Worm (Caenorhabditis elegans) whole organism, L2 larva: ENCODE results near the gene nep-26.
A peak's percentile ranks its signal among the peaks of the same experiment; 100 is the strongest.

ENCODE experiments used
- C34F6.9 ChIP-seq: fragments of 150-350 bp; optimal IDR thresholded peaks from 2 replicates; lab custom pipeline; 2014; ENCODE audit warnings: missing biosample characterization, missing genetic modification characterization
- F13H6.1 ChIP-seq: sonication (generic microtip); optimal IDR thresholded peaks from 2 replicates; lab custom pipeline; 2016; ENCODE audit warnings: missing genetic modification characterization, missing compliant biosample characterization
- R02D3.7 ChIP-seq: fragments of 150-350 bp; optimal IDR thresholded peaks from 2 replicates; lab custom pipeline; 2014; ENCODE audit warnings: missing biosample characterization, missing genetic modification characterization
- Y55F3AM.14 ChIP-seq: fragments of 200-800 bp; sonication (Bioruptor generic); optimal IDR thresholded peaks from 2 replicates; lab custom pipeline; 2018; ENCODE audit warnings: mild to moderate bottlenecking, missing genetic modification characterization, missing compliant biosample characterization
- ZK546.5 ChIP-seq: sonication (generic microtip); optimal IDR thresholded peaks from 2 replicates; lab custom pipeline; 2017; ENCODE audit warnings: missing biosample characterization, missing genetic modification characterization
- alr-1 ChIP-seq: fragments of 150-350 bp; optimal IDR thresholded peaks from 2 replicates; lab custom pipeline; 2014; ENCODE audit warnings: missing biosample characterization, missing genetic modification characterization
- aly-2 ChIP-seq: fragments of 150-350 bp; optimal IDR thresholded peaks from 2 replicates; lab custom pipeline; 2014; ENCODE audit warnings: missing biosample characterization, missing genetic modification characterization
- ama-1 ChIP-seq: fragments of 150-350 bp; optimal IDR thresholded peaks from 2 replicates; lab custom pipeline; 2018; ENCODE audit warnings: inconsistent platforms
- blmp-1 ChIP-seq: sonication (generic microtip); optimal IDR thresholded peaks from 2 replicates; lab custom pipeline; 2017; ENCODE audit warnings: missing genetic modification characterization, mild to moderate bottlenecking, missing compliant biosample characterization, antibody characterized with exemption, moderate library complexity; ENCODE audit not compliant: insufficient read depth
- ceh-16 ChIP-seq: fragments of 150-350 bp; optimal IDR thresholded peaks from 2 replicates; lab custom pipeline; 2014; ENCODE audit warnings: missing biosample characterization, missing genetic modification characterization
- ceh-82 ChIP-seq: fragments of 150-350 bp; optimal IDR thresholded peaks from 2 replicates; lab custom pipeline; 2014; ENCODE audit warnings: missing biosample characterization, missing genetic modification characterization
- crh-2 ChIP-seq: sonication (generic microtip); optimal IDR thresholded peaks from 2 replicates; lab custom pipeline; 2017; ENCODE audit warnings: missing biosample characterization, missing genetic modification characterization
- dmd-4 ChIP-seq: sonication (generic microtip); optimal IDR thresholded peaks from 2 replicates; lab custom pipeline; 2017; ENCODE audit warnings: missing biosample characterization, missing genetic modification characterization
- egl-27 ChIP-seq: sonication (generic microtip); optimal IDR thresholded peaks from 3 replicates; lab custom pipeline; 2017; ENCODE audit warnings: missing biosample characterization, missing genetic modification reagents, missing genetic modification characterization
- elt-1 ChIP-seq: fragments of 150-350 bp; optimal IDR thresholded peaks from 2 replicates; lab custom pipeline; 2014; ENCODE audit warnings: missing biosample characterization, missing genetic modification characterization
- elt-3 ChIP-seq: sonication (generic microtip); optimal IDR thresholded peaks from 2 replicates; lab custom pipeline; 2017; ENCODE audit warnings: missing biosample characterization, missing genetic modification characterization
- fos-1 ChIP-seq: fragments of 150-350 bp; optimal IDR thresholded peaks from 2 replicates; lab custom pipeline; 2014; ENCODE audit warnings: missing biosample characterization, missing genetic modification characterization
- gmeb-1 ChIP-seq: fragments of 150-350 bp; optimal IDR thresholded peaks from 2 replicates; lab custom pipeline; 2014; ENCODE audit warnings: missing biosample characterization, missing genetic modification characterization
- lin-11 ChIP-seq: fragments of 150-350 bp; sonication (generic microtip); optimal IDR thresholded peaks from 2 replicates; lab custom pipeline; 2014; ENCODE audit warnings: missing biosample characterization, missing genetic modification characterization, inconsistent platforms, mixed read lengths
- lin-13 ChIP-seq: fragments of 150-350 bp; optimal IDR thresholded peaks from 2 replicates; lab custom pipeline; 2014; ENCODE audit warnings: missing biosample characterization, missing genetic modification reagents, missing genetic modification characterization
- lin-39 ChIP-seq: fragments of 150-350 bp; optimal IDR thresholded peaks from 2 replicates; lab custom pipeline; 2014; ENCODE audit warnings: missing biosample characterization, missing genetic modification reagents, missing genetic modification characterization
- lsy-2 ChIP-seq, 2 experiments: fragments of 150-350 bp in 1 of 2; sonication (generic microtip) in 1 of 2; optimal IDR thresholded peaks; 2 replicates each; lab custom pipeline; 2014 to 2017; ENCODE audit warnings: missing biosample characterization in 2 of 2, missing genetic modification characterization in 2 of 2
- mab-5 ChIP-seq: fragments of 150-350 bp; optimal IDR thresholded peaks from 2 replicates; lab custom pipeline; 2014; ENCODE audit warnings: missing biosample characterization, missing genetic modification characterization
- mbf-1 ChIP-seq: sonication (generic microtip); optimal IDR thresholded peaks from 2 replicates; lab custom pipeline; 2017; ENCODE audit warnings: missing biosample characterization, missing genetic modification characterization
- mdl-1 ChIP-seq, 2 experiments: fragments of 150-350 bp in 1 of 2; sonication (generic microtip) in 1 of 2; optimal IDR thresholded peaks; 2 replicates each; lab custom pipeline; 2017; ENCODE audit warnings: missing biosample characterization in 2 of 2, missing genetic modification characterization in 2 of 2
- nhr-10 ChIP-seq: sonication (generic microtip); optimal IDR thresholded peaks from 2 replicates; lab custom pipeline; 2017; ENCODE audit warnings: missing biosample characterization, missing genetic modification characterization
- nhr-11 ChIP-seq: fragments of 150-350 bp; optimal IDR thresholded peaks from 2 replicates; lab custom pipeline; 2014; ENCODE audit warnings: missing biosample characterization, missing genetic modification characterization
- nhr-12 ChIP-seq: fragments of 150-350 bp; optimal IDR thresholded peaks from 2 replicates; lab custom pipeline; 2014; ENCODE audit warnings: missing biosample characterization, missing genetic modification characterization
- nhr-129 ChIP-seq: fragments of 150-350 bp; optimal IDR thresholded peaks from 2 replicates; lab custom pipeline; 2014; ENCODE audit warnings: missing biosample characterization, missing genetic modification characterization
- nhr-21 ChIP-seq: fragments of 150-350 bp; optimal IDR thresholded peaks from 2 replicates; lab custom pipeline; 2014; ENCODE audit warnings: missing biosample characterization, missing genetic modification characterization
- nhr-23 ChIP-seq: fragments of 150-350 bp; optimal IDR thresholded peaks from 2 replicates; lab custom pipeline; 2014; ENCODE audit warnings: missing biosample characterization, missing genetic modification reagents, missing genetic modification characterization
- nhr-237 ChIP-seq: fragments of 150-350 bp; optimal IDR thresholded peaks from 2 replicates; lab custom pipeline; 2014; ENCODE audit warnings: missing biosample characterization, missing genetic modification characterization
- nhr-25 ChIP-seq: fragments of 150-350 bp; sonication (generic microtip); optimal IDR thresholded peaks from 3 replicates; lab custom pipeline; 2014; ENCODE audit warnings: missing biosample characterization, missing genetic modification characterization
- nhr-6 ChIP-seq: fragments of 150-350 bp; optimal IDR thresholded peaks from 2 replicates; lab custom pipeline; 2014; ENCODE audit warnings: missing biosample characterization, missing genetic modification characterization
- nhr-77 ChIP-seq: fragments of 150-350 bp; optimal IDR thresholded peaks from 2 replicates; lab custom pipeline; 2014; ENCODE audit warnings: missing biosample characterization, missing genetic modification characterization
- peb-1 ChIP-seq: fragments of 150-350 bp; optimal IDR thresholded peaks from 2 replicates; lab custom pipeline; 2014; ENCODE audit warnings: missing biosample characterization, missing genetic modification characterization
- sem-4 ChIP-seq: fragments of 150-350 bp; optimal IDR thresholded peaks from 2 replicates; lab custom pipeline; 2014; ENCODE audit warnings: missing biosample characterization, missing genetic modification reagents, missing genetic modification characterization
- skn-1 ChIP-seq: sonication (generic microtip); optimal IDR thresholded peaks from 2 replicates; lab custom pipeline; 2017; ENCODE audit warnings: missing biosample characterization, missing genetic modification characterization
- sma-3 ChIP-seq: sonication (generic microtip); optimal IDR thresholded peaks from 2 replicates; lab custom pipeline; 2016; ENCODE audit warnings: missing genetic modification reagents, missing genetic modification characterization, missing compliant biosample characterization
- sma-9 ChIP-seq, 2 experiments: fragments of 150-350 bp in 1 of 2; sonication (generic microtip) in 1 of 2; optimal IDR thresholded peaks; 2 replicates each; lab custom pipeline; 2014 to 2016; ENCODE audit warnings: missing genetic modification characterization in 2 of 2, mild to moderate bottlenecking in 1 of 2, missing biosample characterization in 1 of 2, missing compliant biosample characterization in 1 of 2, missing genetic modification reagents in 1 of 2, moderate library complexity in 1 of 2
- snpc-4 ChIP-seq: fragments of 150-350 bp; optimal IDR thresholded peaks from 2 replicates; lab custom pipeline; 2014; ENCODE audit warnings: missing biosample characterization, missing genetic modification characterization
- unc-39 ChIP-seq: fragments of 150-350 bp; optimal IDR thresholded peaks from 2 replicates; lab custom pipeline; 2014; ENCODE audit warnings: missing biosample characterization, missing genetic modification characterization
- unc-55 ChIP-seq: fragments of 150-350 bp; sonication (generic microtip); optimal IDR thresholded peaks from 3 replicates; lab custom pipeline; 2014; ENCODE audit warnings: missing biosample characterization, missing genetic modification reagents, missing genetic modification characterization
- unc-62 ChIP-seq: fragments of 150-350 bp; optimal IDR thresholded peaks from 2 replicates; lab custom pipeline; 2014; ENCODE audit warnings: missing biosample characterization, missing genetic modification reagents, missing genetic modification characterization
- zag-1 ChIP-seq: fragments of 150-350 bp; optimal IDR thresholded peaks from 2 replicates; lab custom pipeline; 2014; ENCODE audit warnings: missing biosample characterization, missing genetic modification characterization
- ztf-1 ChIP-seq: fragments of 200-800 bp; sonication (Bioruptor generic); conservative IDR thresholded peaks from 2 replicates; pipeline ENCODE4 v1.3.6; 2022; ENCODE audit warnings: missing genetic modification characterization, missing compliant biosample characterization
- ztf-11 ChIP-seq: sonication (generic microtip); optimal IDR thresholded peaks from 2 replicates; lab custom pipeline; 2017; ENCODE audit warnings: missing biosample characterization, missing genetic modification characterization
- ztf-4 ChIP-seq: fragments of 150-350 bp; optimal IDR thresholded peaks from 2 replicates; lab custom pipeline; 2014; ENCODE audit warnings: missing biosample characterization, missing genetic modification characterization

nep-26 gene

DNA sequence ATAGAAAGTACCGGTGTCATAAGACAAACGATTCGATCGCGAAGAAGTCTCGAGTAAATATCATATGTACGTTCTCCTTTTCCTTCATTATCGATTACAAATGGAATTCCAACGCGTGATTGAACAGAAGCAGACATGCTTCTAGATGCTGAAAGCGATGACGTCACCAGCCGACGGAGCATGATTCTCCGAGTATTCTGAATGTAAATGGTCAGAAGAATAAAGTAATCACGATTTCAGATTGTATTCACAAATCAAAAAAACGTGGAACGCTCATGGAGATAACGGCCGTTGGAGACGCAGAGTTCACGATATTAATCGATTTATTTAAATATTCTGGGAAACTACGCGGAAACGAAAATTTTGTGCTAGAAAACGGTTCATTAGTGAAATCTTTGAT is 2.7 kb upstream of the nep-26 start, which contains the start of gene clpp-1:
Gene clpp-1 (minus strand): TSS at position 197 of the 400 bp plus-strand sequence.
- TF ChIP-seq nhr-12 (tag; lab: Kevin White, UChicago) (no peak), crh-2 (tag; lab: Kevin White, UChicago) (peak; percentile 5), sma-9 (GFP tag; optimal IDR thresholded peaks at IDR 0.05; lab: Kevin White, UChicago) (peak; percentile 23), sma-9 (tag; optimal IDR thresholded peaks at IDR 0.05; lab: Kevin White, UChicago) (no peak), gmeb-1 (tag; lab: Kevin White, UChicago) (peak; percentile 43), nhr-6 (tag; lab: Kevin White, UChicago) (no peak), lsy-2 (tag; optimal IDR thresholded peaks at IDR 0.05; lab: Kevin White, UChicago) (peak in 1 of 2 experiments; percentile 29), nhr-129 (tag; lab: Kevin White, UChicago) (peak; percentile 36), ama-1 (lab: Kevin White, UChicago) (peak; percentile 58), skn-1 (tag; lab: Kevin White, UChicago) (no peak)

DNA sequence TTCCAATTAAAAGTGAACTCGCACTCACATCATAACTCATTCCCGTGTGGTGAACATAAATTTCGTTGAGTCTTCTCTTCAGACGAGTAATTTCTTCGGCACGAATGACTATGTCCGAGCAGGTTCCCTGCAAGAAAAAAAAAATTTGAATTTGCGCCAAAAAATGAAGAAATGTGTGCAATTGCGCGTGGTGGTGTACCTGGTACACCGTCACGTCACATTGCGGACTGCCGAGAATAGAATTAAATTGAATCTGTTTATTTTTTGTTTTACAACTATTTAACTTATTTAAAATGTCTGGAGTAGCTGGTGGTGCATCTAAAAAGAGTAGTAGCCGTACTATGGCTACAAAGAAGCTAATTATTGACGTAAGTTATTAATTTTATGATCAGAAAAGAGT is 1.0 kb upstream of the nep-26 start, which contains the start of gene mdt-22:
Gene mdt-22 (plus strand): TSS at position 263 of the 400 bp plus-strand sequence.
- no peak for TF ChIP-seq nhr-23 (tag; lab: Kevin White, UChicago)
- TF ChIP-seq nhr-12 (tag; lab: Kevin White, UChicago) = no peak
- TF ChIP-seq blmp-1 (tag; lab: Kevin White, UChicago) = no peak
- peak; percentile 94 for TF ChIP-seq gmeb-1 (tag; lab: Kevin White, UChicago)
- TF ChIP-seq unc-55 (GFP tag; lab: Kevin White, UChicago) = peak; percentile 91
- no peak for TF ChIP-seq elt-3
- peak; percentile 4 for TF ChIP-seq Y55F3AM.14 (GFP tag; lab: Kevin White, UChicago)
- TF ChIP-seq crh-2 (tag; lab: Kevin White, UChicago) = peak; percentile 74
- TF ChIP-seq peb-1 = no peak
- peak; percentile 52 for TF ChIP-seq fos-1 (tag; lab: Kevin White, UChicago)
- peak; percentile 26 for TF ChIP-seq R02D3.7 (tag; lab: Kevin White, UChicago)
- no peak for TF ChIP-seq nhr-77 (tag; lab: Kevin White, UChicago)
- TF ChIP-seq nhr-25 (tag; lab: Kevin White, UChicago) = peak; percentile 27
- TF ChIP-seq skn-1 (tag; lab: Kevin White, UChicago) = no peak
- no peak for TF ChIP-seq dmd-4
- peak; percentile 55 for TF ChIP-seq nhr-6 (tag; lab: Kevin White, UChicago)
- peak; percentile 2 for TF ChIP-seq ZK546.5 (tag; lab: Kevin White, UChicago)
- peak; percentile 45 for TF ChIP-seq snpc-4 (tag; lab: Kevin White, UChicago)
- TF ChIP-seq nhr-11 (tag; lab: Kevin White, UChicago) = no peak
- no peak for TF ChIP-seq ztf-11 (tag; lab: Kevin White, UChicago)
- TF ChIP-seq lin-39 (tag; lab: Kevin White, UChicago) = no peak
- TF ChIP-seq ceh-82 = no peak
- TF ChIP-seq lsy-2 (tag; optimal IDR thresholded peaks at IDR 0.05; lab: Kevin White, UChicago) = peak; percentile 79 to 84
- no peak for TF ChIP-seq aly-2 (tag; lab: Kevin White, UChicago)
- TF ChIP-seq ceh-16 (tag; lab: Kevin White, UChicago) = no peak
- peak; percentile 33 for TF ChIP-seq zag-1 (tag; lab: Kevin White, UChicago)
- TF ChIP-seq ztf-4 (tag; lab: Kevin White, UChicago) = no peak
- TF ChIP-seq unc-62 (GFP tag; lab: Kevin White, UChicago) = no peak
- no peak for TF ChIP-seq ama-1 (lab: Kevin White, UChicago)
- TF ChIP-seq mdl-1 (tag; optimal IDR thresholded peaks at IDR 0.05; lab: Kevin White, UChicago) = no peak
- TF ChIP-seq nhr-10 (tag; lab: Kevin White, UChicago) = no peak
- peak; percentile 74 for TF ChIP-seq sma-9 (GFP tag; optimal IDR thresholded peaks at IDR 0.05; lab: Kevin White, UChicago)
- no peak for TF ChIP-seq sma-9 (tag; optimal IDR thresholded peaks at IDR 0.05; lab: Kevin White, UChicago)
- peak; percentile 84 for TF ChIP-seq C34F6.9 (tag; lab: Kevin White, UChicago)
- peak; percentile 46 for TF ChIP-seq nhr-21 (tag; lab: Kevin White, UChicago)
- no peak for TF ChIP-seq mbf-1 (tag; lab: Kevin White, UChicago)
- TF ChIP-seq elt-1 (tag; lab: Kevin White, UChicago) = no peak
- TF ChIP-seq nhr-129 (tag; lab: Kevin White, UChicago) = peak; percentile 82
- peak; percentile 62 for TF ChIP-seq sma-3 (GFP tag; lab: Kevin White, UChicago)
- no peak for TF ChIP-seq sem-4
- TF ChIP-seq unc-39 (tag; lab: Kevin White, UChicago) = no peak
- TF ChIP-seq egl-27 (tag; lab: Kevin White, UChicago) = peak; percentile 46
- TF ChIP-seq nhr-237 (tag; lab: Kevin White, UChicago) = no peak
- TF ChIP-seq alr-1 (tag; lab: Kevin White, UChicago) = no peak
- peak; percentile 78 for TF ChIP-seq F13H6.1 (tag; lab: Kevin White, UChicago)
- no peak for TF ChIP-seq ztf-1
- TF ChIP-seq lin-13 (GFP tag; lab: Kevin White, UChicago) = peak; percentile 77
- no peak for TF ChIP-seq mab-5 (tag; lab: Kevin White, UChicago)
- peak; percentile 81 for TF ChIP-seq lin-11 (tag; lab: Kevin White, UChicago)
